Fruit fly (Drosophila melanogaster): ENCODE data around the gene Drice.

Drice gene

DNA sequence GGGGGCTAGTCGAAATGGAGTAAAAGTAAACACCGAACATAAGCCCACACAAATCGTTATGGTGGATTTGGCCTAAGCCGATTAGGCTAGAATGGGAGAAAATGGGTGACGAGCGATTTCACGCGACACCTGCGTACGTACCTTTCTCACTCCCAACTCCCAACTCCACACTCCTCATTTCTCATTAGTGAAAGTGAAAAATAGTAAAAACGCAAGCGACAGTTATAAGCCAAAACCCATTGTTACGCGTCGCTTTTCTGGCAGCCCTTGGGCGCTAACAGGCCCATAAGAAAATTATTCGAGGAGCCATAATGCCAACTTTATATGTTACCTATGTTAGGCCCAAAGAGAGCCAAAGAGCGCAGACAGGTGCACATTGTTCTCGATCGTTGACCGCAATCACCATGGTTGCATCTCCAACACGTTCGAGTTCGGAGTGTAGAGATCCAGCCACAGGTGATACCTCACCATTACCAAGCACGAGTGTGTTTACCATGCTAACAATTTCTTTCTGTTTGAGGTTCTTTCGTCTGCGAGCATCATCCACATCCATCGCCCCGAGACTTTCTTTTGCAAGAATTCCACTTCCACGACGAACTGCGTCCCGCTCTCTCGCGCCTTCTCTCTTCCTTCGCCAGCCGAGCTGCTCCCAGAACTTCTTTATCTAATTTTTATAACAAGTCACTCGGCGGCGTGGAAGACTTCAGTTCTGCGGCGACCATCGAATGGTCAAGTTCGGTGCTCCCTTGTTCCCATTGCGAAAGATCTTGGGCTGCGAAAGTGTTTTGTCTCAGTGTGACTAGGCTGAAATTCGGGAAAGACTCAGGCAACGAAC is 19.2 kb downstream of the Drice start, which contains the start of gene neo:
neo (plus strand) TSS at position 698 of the 835 bp plus-strand sequence.
- TF ChIP-seq CG6163 (GFP tag; IDR thresholded peaks at IDR 0.05): 0 out of 3 replicates have a peak, but pooled peaks have one; percentile 15
- no peak for TF ChIP-seq CG31627 (GFP tag; optimal IDR thresholded peaks at IDR 0.05)
- peak; percentile 70 for TF ChIP-seq CG6854 (GFP tag; optimal IDR thresholded peaks at IDR 0.05)
- TF ChIP-seq eg (GFP tag; IDR thresholded peaks at IDR 0.05): peak; percentile 31; the same call in 1 of the 3 replicates
- TF ChIP-seq CG7368 (GFP tag; optimal IDR thresholded peaks at IDR 0.05): no peak

DNA sequence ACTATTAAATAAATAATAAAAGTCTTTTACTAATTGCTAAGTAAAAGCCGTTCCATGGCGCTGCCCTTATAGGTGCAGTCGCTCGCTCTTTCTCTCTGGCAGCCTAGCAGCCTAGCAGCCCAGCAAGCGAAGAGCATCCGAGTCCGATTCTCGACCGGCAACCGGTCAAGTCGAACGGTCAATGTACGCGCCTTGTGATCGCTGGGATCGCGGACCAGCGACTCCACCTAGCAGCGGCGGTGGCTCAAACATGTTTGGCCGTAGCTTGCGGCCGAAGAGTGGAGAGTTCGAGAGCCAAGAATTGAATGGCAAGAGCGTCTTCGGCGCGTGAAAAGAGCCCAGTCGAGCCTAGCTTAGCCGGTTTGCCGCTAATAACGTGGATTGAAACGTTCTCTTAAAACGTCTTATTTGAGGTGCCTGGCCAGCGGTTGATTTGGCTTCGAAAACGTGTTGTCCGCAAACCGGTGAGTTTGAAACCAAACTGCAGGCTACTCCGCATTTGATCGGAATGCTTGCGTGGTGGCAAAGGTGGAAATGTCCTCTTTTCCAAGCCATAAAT is 29.8 kb downstream of the Drice start:
- TF ChIP-seq Sox14 (GFP tag; optimal IDR thresholded peaks at IDR 0.05) (no peak), esn (GFP tag; optimal IDR thresholded peaks at IDR 0.05) (no peak), fd85E (GFP tag; optimal IDR thresholded peaks at IDR 0.05) (no peak), CG8119 (GFP tag; IDR thresholded peaks at IDR 0.05) (peak; percentile 29; the same call in 1 of the 3 replicates), CG6792 (GFP tag; optimal IDR thresholded peaks at IDR 0.05) (no peak), Eip78C (GFP tag) (peak; percentile 26), CG11762 (GFP tag; optimal IDR thresholded peaks at IDR 0.05; ENCODE audit: insufficient read depth) (no peak), CG16779 (tag; optimal IDR thresholded peaks at IDR 0.05) (no peak), topi (GFP tag; optimal IDR thresholded peaks at IDR 0.05) (no peak)

DNA sequence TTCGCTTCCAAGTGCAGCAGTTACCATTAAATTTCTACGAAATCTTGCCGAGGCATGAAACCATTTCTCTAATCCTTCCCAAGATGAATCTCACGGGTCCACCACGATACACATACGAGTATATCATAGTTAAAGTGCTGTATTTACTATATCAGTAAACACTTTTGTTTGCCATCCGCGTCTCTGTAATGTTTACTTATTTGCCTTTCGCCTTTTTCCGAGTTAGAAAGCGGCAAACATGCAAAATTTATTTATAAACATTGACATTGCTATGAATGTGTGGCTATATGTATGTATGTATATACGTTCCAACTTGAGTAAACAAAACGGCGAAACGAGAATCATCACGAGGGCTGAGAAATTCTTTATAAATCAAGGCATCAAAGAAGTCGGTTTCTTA is 31.5 kb downstream of the Drice start:
- peak; percentile 37 for TF ChIP-seq Eip78C (GFP tag)
- no peak for TF ChIP-seq lz (GFP tag; optimal IDR thresholded peaks at IDR 0.05)
- peak; percentile 84 for TF ChIP-seq fkh (GFP tag; optimal IDR thresholded peaks at IDR 0.05)
- no peak for TF ChIP-seq Met (GFP tag; optimal IDR thresholded peaks at IDR 0.05)

DNA sequence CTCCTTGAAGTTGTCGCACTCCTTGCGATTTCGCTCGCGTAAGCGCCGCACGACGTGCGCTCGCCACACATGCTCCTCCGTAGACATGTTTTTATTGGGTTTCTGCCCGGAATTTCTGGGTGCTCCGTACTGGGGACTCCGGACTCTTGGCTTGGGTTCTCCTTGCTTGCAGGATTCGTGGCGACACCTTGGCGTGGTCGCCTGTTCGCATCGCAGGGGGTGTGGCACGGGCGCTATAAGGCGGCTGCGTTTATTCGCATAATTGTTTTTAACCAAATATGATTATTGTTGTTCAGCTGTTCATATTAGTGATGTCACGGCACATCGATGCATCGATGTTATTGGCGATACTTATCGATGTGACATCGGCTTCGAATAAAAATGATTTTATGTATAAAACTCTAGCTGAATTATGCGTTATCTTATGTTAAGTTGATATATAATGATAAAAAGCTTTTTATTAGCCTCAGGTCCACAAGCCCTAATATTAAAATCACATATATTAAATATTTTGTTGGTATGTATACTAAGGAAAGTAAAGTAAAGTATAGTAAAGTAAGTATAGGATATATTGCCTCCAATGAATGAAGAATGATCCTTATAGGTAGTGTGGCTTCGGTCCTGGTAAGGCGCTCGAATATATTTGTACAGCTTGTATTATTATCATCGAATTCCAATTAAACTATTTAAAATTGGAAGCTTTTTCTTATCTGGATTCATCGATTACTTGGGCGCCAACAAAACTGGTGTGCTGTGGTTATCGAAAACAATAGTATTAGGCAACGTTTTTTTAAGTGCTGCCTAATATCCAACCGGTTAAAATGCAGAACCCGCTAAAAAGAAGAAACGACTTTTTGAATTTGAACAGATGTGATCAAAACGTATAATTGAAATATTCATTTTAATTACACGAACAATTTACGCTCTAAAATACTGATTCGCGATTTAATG is 35.6 kb downstream of the Drice start, which contains the start of gene Atg16:
Atg16 (minus strand) TSS at position 343 of the 951 bp plus-strand sequence.
- TF ChIP-seq Eip75B (GFP tag; optimal IDR thresholded peaks at IDR 0.05) (no peak), salr (GFP tag; optimal IDR thresholded peaks at IDR 0.05) (no peak), Sox14 (GFP tag; optimal IDR thresholded peaks at IDR 0.05) (peak; percentile 1), CG1621 (tag; optimal IDR thresholded peaks at IDR 0.05) (peak; percentile 30), esn (GFP tag; optimal IDR thresholded peaks at IDR 0.05) (peak; percentile 16), CG6808 (GFP tag; optimal IDR thresholded peaks at IDR 0.05) (no peak), CG10631 (GFP tag; optimal IDR thresholded peaks at IDR 0.05) (peak; percentile 1), CG9139 (GFP tag; optimal IDR thresholded peaks at IDR 0.05) (no peak)

DNA sequence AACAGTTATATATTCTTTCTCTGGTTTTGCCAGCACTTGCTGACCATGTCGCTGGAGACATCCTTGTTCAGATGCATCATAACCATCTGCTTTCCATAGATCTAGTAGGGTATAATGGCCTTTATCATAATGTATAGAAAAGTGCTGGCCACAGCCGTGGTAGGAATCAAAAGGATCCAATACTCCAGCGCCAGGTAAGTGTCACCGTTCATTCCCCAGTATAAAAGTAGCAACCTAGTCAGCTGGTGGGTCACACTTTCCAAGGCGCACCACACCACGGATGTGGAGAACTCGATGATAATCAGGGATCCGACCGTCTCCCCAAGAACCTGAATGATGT is 36.2 kb downstream of the Drice start, which contains the start of gene Prtl99C:
Prtl99C (plus strand) TSS at position 241 of the 340 bp plus-strand sequence.
- no peak for TF ChIP-seq CG16779 (tag; optimal IDR thresholded peaks at IDR 0.05)
- TF ChIP-seq Gug (GFP tag; IDR thresholded peaks at IDR 0.05): no peak
- TF ChIP-seq CG9139 (GFP tag; optimal IDR thresholded peaks at IDR 0.05): no peak
- no peak for TF ChIP-seq fd85E (GFP tag; optimal IDR thresholded peaks at IDR 0.05)
- TF ChIP-seq Smox (GFP tag; optimal IDR thresholded peaks at IDR 0.05): no peak
- no peak for TF ChIP-seq CG15336 (GFP tag; IDR thresholded peaks at IDR 0.05)
- no peak for TF ChIP-seq CG6276 (GFP tag; optimal IDR thresholded peaks at IDR 0.05)
- TF ChIP-seq Ets21C (GFP tag; optimal IDR thresholded peaks at IDR 0.05): no peak
